Worm (Caenorhabditis elegans): ENCODE results near the gene F35E12.9.

DNA sequence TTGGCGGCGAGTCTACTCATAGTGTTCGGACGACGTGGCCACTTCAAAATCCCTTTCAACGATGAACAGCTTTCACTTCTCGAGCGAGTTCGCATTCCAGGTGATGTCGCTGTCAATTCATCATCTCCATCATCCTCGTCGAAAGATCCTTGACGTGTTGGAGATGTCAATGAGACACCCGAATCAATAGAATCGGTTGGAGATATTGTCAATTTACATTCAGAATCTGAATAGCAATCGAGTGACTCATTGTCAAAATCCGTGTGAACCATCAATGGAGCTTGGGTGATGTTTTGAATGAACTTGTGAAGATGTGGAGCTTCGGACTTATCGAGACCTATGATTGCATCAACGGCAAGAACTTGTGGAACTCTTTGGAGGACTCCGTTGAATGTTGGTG is 40.8 kb upstream of the F35E12.9 start:
- TF ChIP-seq unc-39 (tag; optimal IDR thresholded peaks at IDR 0.05) (no peak), elt-3 (tag; optimal IDR thresholded peaks at IDR 0.05) (no peak), flh-1 (GFP tag; optimal IDR thresholded peaks at IDR 0.05) (no peak), unc-62 (GFP tag; optimal IDR thresholded peaks at IDR 0.05) (no peak), mls-2 (tag; optimal IDR thresholded peaks at IDR 0.05) (no peak), nhr-76 (tag; optimal IDR thresholded peaks at IDR 0.05) (no peak)
